Worm (Caenorhabditis elegans) whole organism, L4 larva: Measurements from ENCODE around the gene ZK228.3.
A peak's percentile ranks its signal among the peaks of the same experiment; 100 is the strongest.

Experiments
- T26A8.4 ChIP-seq: fragments of 200-800 bp; sonication (Bioruptor generic); IDR thresholded peaks from 2 replicates; pipeline ENCODE4 v1.3.6; 2022; ENCODE audit warnings: missing genetic modification characterization, missing compliant biosample characterization
- aha-1 ChIP-seq: fragments of 150-350 bp; peaks from one replicate; lab custom pipeline; 2014; ENCODE audit warnings: missing biosample characterization, missing genetic modification characterization
- ama-1 ChIP-seq: fragments of 150-350 bp; optimal IDR thresholded peaks from 2 replicates; lab custom pipeline; 2014; ENCODE audit warnings: inconsistent platforms, mixed read lengths
- ceh-82 ChIP-seq: sonication (generic microtip); optimal IDR thresholded peaks from 2 replicates; lab custom pipeline; 2017; ENCODE audit warnings: missing biosample characterization, missing genetic modification characterization
- daf-12 ChIP-seq: fragments of 150-350 bp; optimal IDR thresholded peaks from 2 replicates; lab custom pipeline; 2014; ENCODE audit warnings: missing biosample characterization, missing genetic modification reagents, missing genetic modification characterization
- fkh-10 ChIP-seq: fragments of 150-350 bp; optimal IDR thresholded peaks from 2 replicates; lab custom pipeline; 2014; ENCODE audit warnings: missing biosample characterization, missing genetic modification reagents, missing genetic modification characterization
- lin-1 ChIP-seq: fragments of 200-800 bp; sonication (Bioruptor generic); IDR thresholded peaks from 2 replicates; pipeline ENCODE4 v1.3.6; 2022; ENCODE audit warnings: missing genetic modification reagents, missing genetic modification characterization, missing compliant biosample characterization
- lir-3 ChIP-seq: sonication (generic microtip); optimal IDR thresholded peaks from 2 replicates; lab custom pipeline; 2016; ENCODE audit warnings: mild to moderate bottlenecking, missing genetic modification characterization, missing compliant biosample characterization
- skn-1 ChIP-seq: fragments of 150-350 bp; optimal IDR thresholded peaks from 2 replicates; lab custom pipeline; 2014; ENCODE audit warnings: missing biosample characterization, missing genetic modification characterization
- spr-3 ChIP-seq: fragments of 200-800 bp; sonication (Bioruptor generic); optimal IDR thresholded peaks from 2 replicates; lab custom pipeline; 2018; ENCODE audit warnings: mild to moderate bottlenecking, missing genetic modification characterization, missing compliant biosample characterization
- zip-2 ChIP-seq: fragments of 150-350 bp; optimal IDR thresholded peaks from 2 replicates; lab custom pipeline; 2014; ENCODE audit warnings: missing biosample characterization, missing genetic modification characterization

DNA sequence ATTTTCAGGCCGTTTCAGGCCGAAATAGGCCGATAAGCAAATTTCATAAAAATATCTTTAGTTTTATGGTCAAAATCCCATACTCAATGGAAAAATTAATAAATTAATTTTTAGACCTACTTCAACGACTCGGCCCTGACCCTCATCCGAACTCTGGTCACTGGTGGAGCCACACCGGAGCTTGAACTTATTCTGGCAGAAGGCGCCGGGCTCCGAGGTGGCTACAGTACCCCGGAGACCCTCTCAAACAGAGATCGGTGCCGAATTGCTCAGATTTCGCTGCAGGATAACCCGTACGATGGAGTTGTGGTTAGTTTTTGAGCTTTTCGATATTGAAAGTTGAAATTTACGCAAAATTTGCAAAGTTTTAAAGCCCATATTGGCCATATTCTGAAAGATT, 45.7 kb upstream of the ZK228.3 start:
- TF ChIP-seq ama-1 (lab: Kevin White, UChicago), result no peak
- no peak for TF ChIP-seq ceh-82
- TF ChIP-seq spr-3 (GFP tag; lab: Kevin White, UChicago), result no peak
- peak; percentile 71 for TF ChIP-seq aha-1 (tag; lab: Kevin White, UChicago)
- TF ChIP-seq skn-1 (tag; lab: Kevin White, UChicago), result no peak
- no peak for TF ChIP-seq lir-3 (tag; lab: Kevin White, UChicago)
- no peak for TF ChIP-seq T26A8.4 (GFP tag; lab: Robert Waterston, UW)
- no peak for TF ChIP-seq zip-2
- TF ChIP-seq lin-1, result no peak
- no peak for TF ChIP-seq fkh-10 (GFP tag; lab: Kevin White, UChicago)
- no peak for TF ChIP-seq daf-12 (tag; lab: Kevin White, UChicago)
